Worm (Caenorhabditis elegans) whole organism, L1 larva: ENCODE results near the gene srx-121.
A peak's percentile ranks its signal among the peaks of the same experiment; 100 is the strongest.
"Not testable (repeated sequence)": the region's sequence is repeated elsewhere in the genome, so short reads cannot be mapped to it uniquely, and the experiment has no call there.

ENCODE experiments used
- C16A3.4 ChIP-seq: fragments of 150-350 bp; optimal IDR thresholded peaks from 2 replicates; lab custom pipeline; 2014; ENCODE audit warnings: missing biosample characterization, missing genetic modification characterization
- F16B12.6 ChIP-seq: fragments of 150-350 bp; optimal IDR thresholded peaks from 2 replicates; lab custom pipeline; 2014; ENCODE audit warnings: missing biosample characterization, missing genetic modification characterization
- alr-1 ChIP-seq: fragments of 200-800 bp; sonication (Bioruptor generic); optimal IDR thresholded peaks from 2 replicates; lab custom pipeline; 2018; ENCODE audit warnings: borderline replicate concordance, mild to moderate bottlenecking, missing genetic modification characterization, missing compliant biosample characterization
- aly-2 ChIP-seq: fragments of 150-350 bp; optimal IDR thresholded peaks from 2 replicates; lab custom pipeline; 2014; ENCODE audit warnings: missing biosample characterization, missing genetic modification characterization
- blmp-1 ChIP-seq: fragments of 150-350 bp; optimal IDR thresholded peaks from 2 replicates; lab custom pipeline; 2014; ENCODE audit warnings: missing biosample characterization, missing genetic modification characterization
- ceh-8 ChIP-seq: fragments of 200-800 bp; sonication (Bioruptor generic); optimal IDR thresholded peaks from 2 replicates; lab custom pipeline; 2018; ENCODE audit warnings: mild to moderate bottlenecking, missing genetic modification characterization, moderate library complexity, missing compliant biosample characterization
- ceh-82 ChIP-seq, 3 experiments: fragments of 150-350 bp in 1 of 3; sonication (generic microtip) in 2 of 3; optimal IDR thresholded peaks; 2 replicates each; lab custom pipeline; 2014 to 2017; ENCODE audit warnings: missing biosample characterization in 3 of 3, missing genetic modification characterization in 3 of 3
- ceh-90 ChIP-seq: sonication (generic microtip); optimal IDR thresholded peaks from 2 replicates; lab custom pipeline; 2016; ENCODE audit warnings: missing genetic modification characterization, missing compliant biosample characterization
- dpl-1 ChIP-seq, 3 experiments: fragments of 150-350 bp in 2 of 3; sonication (generic microtip) in 1 of 3; optimal IDR thresholded peaks; 2 replicates each; lab custom pipeline; 2014 to 2017; ENCODE audit warnings: missing biosample characterization in 3 of 3, missing genetic modification characterization in 3 of 3, missing genetic modification reagents in 3 of 3
- dsc-1 ChIP-seq: sonication (generic microtip); optimal IDR thresholded peaks from 2 replicates; lab custom pipeline; 2016; ENCODE audit warnings: mild to moderate bottlenecking, missing genetic modification characterization, missing compliant biosample characterization
- efl-1 ChIP-seq, 4 experiments: fragments of 150-350 bp; optimal IDR thresholded peaks in 3 of 4; peaks in 1 of 4; 1 replicate in 1 of 4; 2 replicates in 3 of 4; lab custom pipeline; 2014; ENCODE audit warnings: missing biosample characterization in 2 of 4, missing genetic modification characterization in 2 of 4, missing genetic modification reagents in 2 of 4
- egl-27 ChIP-seq, 2 experiments: fragments of 150-350 bp in 1 of 2; sonication (generic microtip); optimal IDR thresholded peaks; 3 replicates each; lab custom pipeline; 2017 to 2018; ENCODE audit warnings: missing biosample characterization in 2 of 2, missing genetic modification characterization in 2 of 2, missing genetic modification reagents in 2 of 2
- elt-2 ChIP-seq: sonication (generic microtip); optimal IDR thresholded peaks from 2 replicates; lab custom pipeline; 2016; ENCODE audit warnings: missing genetic modification characterization, mild to moderate bottlenecking, inconsistent platforms, missing compliant biosample characterization, missing genetic modification reagents
- elt-3 ChIP-seq, 6 experiments: fragments of 150-350 bp in 1 of 6; sonication (generic microtip); optimal IDR thresholded peaks; 2 replicates each; lab custom pipeline; 2017 to 2018; ENCODE audit warnings: missing biosample characterization in 6 of 6, missing genetic modification characterization in 6 of 6, inconsistent platforms in 1 of 6
- fos-1 ChIP-seq: fragments of 150-350 bp; optimal IDR thresholded peaks from 2 replicates; lab custom pipeline; 2014; ENCODE audit warnings: missing biosample characterization, missing genetic modification characterization
- grh-1 ChIP-seq: fragments of 200-800 bp; sonication (Bioruptor generic); IDR thresholded peaks from 2 replicates; pipeline ENCODE4 v1.3.6; 2022; ENCODE audit warnings: missing genetic modification reagents, missing genetic modification characterization, missing compliant biosample characterization
- hlh-4 ChIP-seq: sonication (generic microtip); optimal IDR thresholded peaks from 2 replicates; lab custom pipeline; 2016; ENCODE audit warnings: mild to moderate bottlenecking, missing genetic modification characterization, missing compliant biosample characterization
- hpl-2 ChIP-seq: fragments of 150-350 bp; optimal IDR thresholded peaks from 2 replicates; lab custom pipeline; 2014; ENCODE audit warnings: missing biosample characterization, missing genetic modification reagents, missing genetic modification characterization
- irx-1 ChIP-seq: sonication (generic microtip); optimal IDR thresholded peaks from 2 replicates; lab custom pipeline; 2016; ENCODE audit warnings: missing genetic modification characterization, missing compliant biosample characterization
- isw-1 ChIP-seq: fragments of 200-800 bp; sonication (Bioruptor generic); IDR thresholded peaks from 2 replicates; pipeline ENCODE4 v1.3.6; 2022; ENCODE audit warnings: missing genetic modification characterization, missing compliant biosample characterization
- jun-1 ChIP-seq: fragments of 150-350 bp; optimal IDR thresholded peaks from 2 replicates; lab custom pipeline; 2014; ENCODE audit warnings: missing biosample characterization, missing genetic modification reagents, missing genetic modification characterization
- lin-13 ChIP-seq: fragments of 150-350 bp; optimal IDR thresholded peaks from 2 replicates; lab custom pipeline; 2014; ENCODE audit warnings: missing biosample characterization, missing genetic modification reagents, missing genetic modification characterization
- lin-14 ChIP-seq: fragments of 200-800 bp; sonication (Bioruptor generic); optimal IDR thresholded peaks from 2 replicates; lab custom pipeline; 2018; ENCODE audit warnings: mild to moderate bottlenecking, missing genetic modification characterization, moderate library complexity, missing compliant biosample characterization
- lin-35 ChIP-seq, 2 experiments: fragments of 150-350 bp; optimal IDR thresholded peaks; 2 replicates each; lab custom pipeline; 2014; ENCODE audit warnings: missing biosample characterization in 2 of 2, missing genetic modification characterization in 2 of 2, missing genetic modification reagents in 2 of 2
- nhr-11 ChIP-seq: fragments of 150-350 bp; optimal IDR thresholded peaks from 2 replicates; lab custom pipeline; 2014; ENCODE audit warnings: missing biosample characterization, missing genetic modification characterization
- nhr-20 ChIP-seq: sonication (generic microtip); optimal IDR thresholded peaks from 2 replicates; lab custom pipeline; 2016; ENCODE audit warnings: mild to moderate bottlenecking, missing genetic modification characterization, missing compliant biosample characterization
- nhr-71 ChIP-seq: sonication (generic microtip); optimal IDR thresholded peaks from 2 replicates; lab custom pipeline; 2016; ENCODE audit warnings: mild to moderate bottlenecking, missing genetic modification characterization, moderate library complexity, missing compliant biosample characterization
- nhr-77 ChIP-seq: fragments of 150-350 bp; optimal IDR thresholded peaks from 2 replicates; lab custom pipeline; 2014; ENCODE audit warnings: missing biosample characterization, missing genetic modification characterization
- nhr-84 ChIP-seq: sonication (generic microtip); optimal IDR thresholded peaks from 2 replicates; lab custom pipeline; 2017; ENCODE audit warnings: missing biosample characterization, missing genetic modification characterization
- nhr-85 ChIP-seq: sonication (generic microtip); peaks from one replicate; lab custom pipeline; 2016; ENCODE audit warnings: missing genetic modification characterization, inconsistent platforms, missing compliant biosample characterization
- pag-3 ChIP-seq: sonication (generic microtip); optimal IDR thresholded peaks from 2 replicates; lab custom pipeline; 2017; ENCODE audit warnings: missing genetic modification characterization, mild to moderate bottlenecking, missing compliant biosample characterization, antibody characterized with exemption, borderline replicate concordance; ENCODE audit not compliant: insufficient read depth
- pax-3 ChIP-seq: fragments of 200-800 bp; sonication (Bioruptor generic); optimal IDR thresholded peaks from 2 replicates; lab custom pipeline; 2018; ENCODE audit warnings: mild to moderate bottlenecking, missing genetic modification characterization, moderate library complexity, missing compliant biosample characterization
- rnt-1 ChIP-seq: sonication (generic microtip); optimal IDR thresholded peaks from 2 replicates; lab custom pipeline; 2016; ENCODE audit warnings: mild to moderate bottlenecking, missing genetic modification characterization, moderate library complexity, missing compliant biosample characterization
- skn-1 ChIP-seq: fragments of 150-350 bp; optimal IDR thresholded peaks from 2 replicates; lab custom pipeline; 2014; ENCODE audit warnings: missing biosample characterization, missing genetic modification characterization
- snu-23 ChIP-seq: sonication (generic microtip); optimal IDR thresholded peaks from 2 replicates; lab custom pipeline; 2016; ENCODE audit warnings: missing genetic modification characterization, missing compliant biosample characterization
- swsn-7 ChIP-seq: sonication (generic microtip); optimal IDR thresholded peaks from 2 replicates; lab custom pipeline; 2016; ENCODE audit warnings: missing genetic modification characterization, missing compliant biosample characterization
- tbx-2 ChIP-seq: sonication (generic microtip); optimal IDR thresholded peaks from 2 replicates; lab custom pipeline; 2016; ENCODE audit warnings: missing genetic modification characterization, missing compliant biosample characterization
- unc-130 ChIP-seq: fragments of 150-350 bp; optimal IDR thresholded peaks from 2 replicates; lab custom pipeline; 2017; ENCODE audit warnings: missing biosample characterization, missing genetic modification characterization, inconsistent platforms
- unc-30 ChIP-seq: sonication (generic microtip); optimal IDR thresholded peaks from 2 replicates; lab custom pipeline; 2017; ENCODE audit warnings: missing biosample characterization, missing genetic modification characterization
- unc-86 ChIP-seq: sonication (generic microtip); optimal IDR thresholded peaks from 2 replicates; lab custom pipeline; 2016; ENCODE audit warnings: missing genetic modification characterization, missing compliant biosample characterization
- xbp-1 ChIP-seq: sonication (generic microtip); optimal IDR thresholded peaks from 2 replicates; lab custom pipeline; 2016; ENCODE audit warnings: missing genetic modification characterization, missing compliant biosample characterization
- zag-1 ChIP-seq: fragments of 150-350 bp; optimal IDR thresholded peaks from 2 replicates; lab custom pipeline; 2014; ENCODE audit warnings: missing biosample characterization, missing genetic modification characterization
- ztf-4 ChIP-seq: fragments of 150-350 bp; optimal IDR thresholded peaks from 2 replicates; lab custom pipeline; 2014; ENCODE audit warnings: missing biosample characterization, missing genetic modification characterization

Gene srx-121

DNA sequence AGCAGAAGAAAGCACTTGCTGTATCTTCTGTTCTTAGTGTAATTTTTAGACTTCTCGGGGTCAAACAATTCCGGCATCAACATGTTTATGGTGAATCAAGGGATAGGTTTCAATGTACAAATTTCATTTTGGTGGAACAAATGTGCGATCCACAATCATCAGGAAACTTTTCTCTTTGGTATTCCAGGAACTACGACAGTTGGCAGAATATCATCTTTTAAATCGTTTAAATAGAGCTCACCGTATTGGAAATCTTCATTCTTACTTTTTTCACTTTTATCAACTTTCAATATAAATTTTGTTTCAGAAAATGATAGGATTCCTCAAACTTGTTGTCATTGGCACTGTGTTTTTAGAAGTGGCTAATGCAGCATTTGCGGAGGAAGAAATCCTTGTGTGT lies 24.2 kb upstream of the srx-121 start, which contains the start of gene T20D4.12:
Gene T20D4.12, plus strand, starts transcription at position 301 of the 400 bp plus-strand sequence.
- not testable (repeated sequence) for TF ChIP-seq egl-27 (tag; optimal IDR thresholded peaks at IDR 0.05; lab: Kevin White, UChicago); ceh-8 (GFP tag; lab: Kevin White, UChicago); irx-1 (tag; lab: Kevin White, UChicago)
- TF ChIP-seq, all 84 proteins: peak for 0; not testable (repeated sequence) for 84

ce11 chrV:3394694-3395240 lies 22.2 kb upstream of the srx-121 start, which contains the start of gene T20D4.15:
TSS of gene T20D4.15 (minus strand) at chrV:3394744.
- TF ChIP-seq lin-14 (GFP tag; lab: Kevin White, UChicago) (no peak), ceh-90 (no peak), zag-1 (tag; lab: Kevin White, UChicago) (no peak), lin-13 (GFP tag; lab: Kevin White, UChicago) (no peak), pax-3 (tag; lab: Kevin White, UChicago) (no peak), F16B12.6 (tag; lab: Kevin White, UChicago) (no peak), nhr-84 (tag; lab: Kevin White, UChicago) (no peak)

ce11 chrV:3394065-3394464 lies 21.5 kb upstream of the srx-121 start:
- TF ChIP-seq dsc-1 (tag; lab: Kevin White, UChicago): no peak
- no peak for TF ChIP-seq hlh-4 (tag; lab: Kevin White, UChicago)
- no peak for TF ChIP-seq elt-2 (tag; lab: Kevin White, UChicago)
- TF ChIP-seq unc-130: no peak
- no peak for TF ChIP-seq nhr-71 (tag; lab: Kevin White, UChicago)
- no peak for TF ChIP-seq lin-13 (GFP tag; lab: Kevin White, UChicago)
- no peak for TF ChIP-seq hpl-2
- no peak for TF ChIP-seq efl-1 (optimal IDR thresholded peaks at IDR 0.05; lab: Kevin White, UChicago)
- TF ChIP-seq efl-1 (GFP tag; optimal IDR thresholded peaks at IDR 0.05 in 1 of 2; lab: Kevin White, UChicago): peak in 1 of 2 experiments; percentile 62
- TF ChIP-seq, all 84 proteins: peak for 1

DNA sequence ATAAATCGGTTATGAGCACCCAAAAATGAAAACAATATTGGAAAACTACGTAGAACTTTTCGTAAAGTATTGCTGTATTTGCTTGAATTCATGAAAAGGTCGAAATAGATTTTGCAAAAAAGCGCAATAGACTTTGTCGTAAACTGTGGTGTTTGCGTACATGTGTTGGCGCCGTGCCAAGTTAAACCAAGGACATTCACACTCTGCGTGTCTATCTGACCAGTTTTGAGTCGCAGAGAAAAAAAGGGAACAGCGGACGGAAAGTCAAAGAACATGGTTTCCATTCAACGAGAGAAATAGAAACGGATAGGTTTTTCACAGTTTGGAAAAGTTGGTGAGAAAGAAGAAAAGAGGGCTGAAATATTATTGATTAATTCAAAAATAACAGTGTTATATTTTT lies 18.4 kb upstream of the srx-121 start:
- no peak for TF ChIP-seq elt-2 (tag; lab: Kevin White, UChicago)
- TF ChIP-seq ztf-4: peak; percentile 30
- peak; percentile 85 for TF ChIP-seq rnt-1 (tag; lab: Kevin White, UChicago)
- peak; percentile 64 for TF ChIP-seq hpl-2
- peak; percentile 73 for TF ChIP-seq nhr-77
- TF ChIP-seq dpl-1 (GFP tag; optimal IDR thresholded peaks at IDR 0.05; lab: Kevin White, UChicago): peak; percentile 60 to 81 (median 76)
- TF ChIP-seq unc-30 (tag; lab: Kevin White, UChicago): no peak
- peak; percentile 50 for TF ChIP-seq xbp-1
- TF ChIP-seq elt-3 (tag; optimal IDR thresholded peaks at IDR 0.05; lab: Kevin White, UChicago): peak in 3 of 6 experiments; percentile 5 to 87 (median 84)
- TF ChIP-seq nhr-11 (tag; lab: Kevin White, UChicago): no peak
- peak; percentile 73 for TF ChIP-seq skn-1 (tag; lab: Kevin White, UChicago)
- TF ChIP-seq C16A3.4 (tag; lab: Kevin White, UChicago): peak; percentile 78
- TF ChIP-seq unc-86: peak; percentile 16
- peak; percentile 73 for TF ChIP-seq lin-13 (GFP tag; lab: Kevin White, UChicago)
- peak; percentile 76 for TF ChIP-seq pag-3
- TF ChIP-seq swsn-7 (tag; lab: Kevin White, UChicago): peak; percentile 68
- TF ChIP-seq tbx-2 (tag; lab: Kevin White, UChicago): peak; percentile 82
- peak; percentile 95 for TF ChIP-seq nhr-20 (tag; lab: Kevin White, UChicago)
- TF ChIP-seq alr-1: no peak
- peak; percentile 95 for TF ChIP-seq grh-1 (GFP tag; lab: Robert Waterston, UW)
- TF ChIP-seq irx-1 (tag; lab: Kevin White, UChicago): peak; percentile 55
- TF ChIP-seq fos-1 (tag; lab: Kevin White, UChicago): peak; percentile 43
- peak; percentile 85 for TF ChIP-seq F16B12.6 (tag; lab: Kevin White, UChicago)
- TF ChIP-seq nhr-85 (tag; lab: Kevin White, UChicago): peak; percentile 99
- peak; percentile 17 for TF ChIP-seq dsc-1 (tag; lab: Kevin White, UChicago)
- TF ChIP-seq ceh-82 (tag; optimal IDR thresholded peaks at IDR 0.05; lab: Kevin White, UChicago): peak; percentile 27 to 63 (median 28)
- TF ChIP-seq unc-130: peak; percentile 79
- peak; percentile 66 for TF ChIP-seq jun-1 (tag; lab: Kevin White, UChicago)
- peak; percentile 11 for TF ChIP-seq isw-1 (GFP tag; lab: Robert Waterston, UW)
- peak; percentile 90 for TF ChIP-seq blmp-1 (tag; lab: Kevin White, UChicago)
- no peak for TF ChIP-seq aly-2 (tag; lab: Kevin White, UChicago)
- peak; percentile 91 for TF ChIP-seq nhr-71 (tag; lab: Kevin White, UChicago)
- peak; percentile 89 for TF ChIP-seq snu-23 (GFP tag; lab: Kevin White, UChicago)
- TF ChIP-seq lin-35 (GFP tag; optimal IDR thresholded peaks at IDR 0.05; lab: Kevin White, UChicago): peak; percentile 70 to 87
